Fruit fly (Drosophila melanogaster) whole organism, wandering third instar larva: ENCODE results near the gene CG3546.
A peak's percentile ranks its signal among the peaks of the same experiment; 100 is the strongest.

Experiments used
- CG32264 ChIP-seq: fragments of 200-800 bp; sonication (Bioruptor generic); optimal IDR thresholded peaks from 2 replicates; lab custom pipeline; 2016; ENCODE audit warnings: missing biosample characterization, missing genetic modification characterization
- CG9705 ChIP-seq: fragments of 200-800 bp; sonication (Bioruptor generic); optimal IDR thresholded peaks from 2 replicates; lab custom pipeline; 2018; ENCODE audit warnings: missing biosample characterization, mild to moderate bottlenecking, missing genetic modification characterization
- CrebA ChIP-seq: fragments of 200-800 bp; sonication (Bioruptor generic); optimal IDR thresholded peaks from 2 replicates; lab custom pipeline; 2016; ENCODE audit warnings: missing biosample characterization, mild to moderate bottlenecking, missing genetic modification characterization, borderline replicate concordance
- Dfd ChIP-seq: fragments of >200 bp; optimal IDR thresholded peaks from 2 replicates; lab custom pipeline; 2017; ENCODE audit warnings: missing biosample characterization, missing genetic modification characterization
- Dif ChIP-seq: fragments of 200-275, 200-300 bp; sonication (Bioruptor generic); optimal IDR thresholded peaks from 2 replicates; lab custom pipeline; 2018; ENCODE audit warnings: missing biosample characterization, missing genetic modification characterization; ENCODE audit not compliant: partially characterized antibody
- GATAd ChIP-seq: sonication (Bioruptor generic); optimal IDR thresholded peaks from 2 replicates; lab custom pipeline; 2016; ENCODE audit warnings: missing biosample characterization, missing genetic modification characterization
- Hr78 ChIP-seq: fragments of >200 bp; optimal IDR thresholded peaks from 2 replicates; lab custom pipeline; 2017; ENCODE audit warnings: missing biosample characterization, missing genetic modification characterization
- Hr83 ChIP-seq: fragments of 200-300 bp; sonication (Bioruptor generic); optimal IDR thresholded peaks from 2 replicates; lab custom pipeline; 2016; ENCODE audit warnings: missing biosample characterization, mild to moderate bottlenecking, missing genetic modification characterization, moderate library complexity; ENCODE audit not compliant: poor library complexity, severe bottlenecking
- Jra ChIP-seq: sonication (Bioruptor generic); optimal IDR thresholded peaks from 2 replicates; lab custom pipeline; 2016; ENCODE audit warnings: missing biosample characterization, missing genetic modification characterization
- Mio ChIP-seq: sonication (Bioruptor generic); optimal IDR thresholded peaks from 2 replicates; lab custom pipeline; 2016; ENCODE audit warnings: missing biosample characterization, missing genetic modification characterization
- Myc ChIP-seq: fragments of >200 bp; optimal IDR thresholded peaks from 2 replicates; lab custom pipeline; 2017
- N ChIP-seq: fragments of >200 bp; optimal IDR thresholded peaks from 2 replicates; lab custom pipeline; 2018; ENCODE audit warnings: missing biosample characterization, missing external identifiers, missing genetic modification characterization
- OdsH ChIP-seq: fragments of 200-800 bp; sonication (Bioruptor generic); optimal IDR thresholded peaks from 2 replicates; lab custom pipeline; 2016; ENCODE audit warnings: missing biosample characterization, mild to moderate bottlenecking, missing genetic modification characterization
- Rel ChIP-seq, 2 experiments: fragments of 200-800 bp; sonication (Bioruptor generic) in 1 of 2; optimal IDR thresholded peaks; 2 replicates in 1 of 2; 3 replicates in 1 of 2; lab custom pipeline; 2016 to 2019; ENCODE audit warnings: mild to moderate bottlenecking in 2 of 2, missing biosample characterization in 2 of 2, missing genetic modification characterization in 2 of 2, moderate library complexity in 1 of 2
- Sp1 ChIP-seq: fragments of 200-800 bp; sonication (Bioruptor generic); optimal IDR thresholded peaks from 3 replicates; lab custom pipeline; 2019; ENCODE audit warnings: missing biosample characterization, mild to moderate bottlenecking, missing genetic modification characterization, moderate library complexity
- Vsx2 ChIP-seq: fragments of 200-300, 225-300 bp; sonication (Bioruptor generic); optimal IDR thresholded peaks from 2 replicates; lab custom pipeline; 2018; ENCODE audit warnings: missing biosample characterization, missing genetic modification characterization; ENCODE audit not compliant: partially characterized antibody
- br ChIP-seq: fragments of 200-800 bp; sonication (Bioruptor generic); optimal IDR thresholded peaks from 2 replicates; lab custom pipeline; 2016; ENCODE audit warnings: missing biosample characterization, missing genetic modification characterization
- brk ChIP-seq: fragments of 200-800 bp; sonication (Bioruptor generic); optimal IDR thresholded peaks from 2 replicates; lab custom pipeline; 2016; ENCODE audit warnings: missing biosample characterization, mild to moderate bottlenecking, missing genetic modification characterization
- dl ChIP-seq, 2 experiments: fragments of 175-275, 200-275 bp in 1 of 2; fragments of 200-275 bp in 1 of 2; sonication (Bioruptor generic); optimal IDR thresholded peaks; lab custom pipeline; 2018; ENCODE audit warnings: mild to moderate bottlenecking in 2 of 2, missing biosample characterization in 2 of 2, missing genetic modification characterization in 2 of 2, moderate library complexity in 2 of 2; ENCODE audit not compliant: partially characterized antibody in 2 of 2, insufficient read depth in 1 of 2
- dmrt93B ChIP-seq: fragments of 200-800 bp; sonication (Bioruptor generic); optimal IDR thresholded peaks from 2 replicates; lab custom pipeline; 2018; ENCODE audit warnings: missing biosample characterization, mild to moderate bottlenecking, missing genetic modification characterization
- foxo ChIP-seq, 2 experiments: fragments of 200-800 bp; sonication (Bioruptor generic); optimal IDR thresholded peaks; 2 replicates in 1 of 2; 3 replicates in 1 of 2; lab custom pipeline; 2016 to 2017; ENCODE audit warnings: missing biosample characterization in 2 of 2, missing genetic modification characterization in 2 of 2
- h ChIP-seq: fragments of 200-800 bp; sonication (Bioruptor generic); optimal IDR thresholded peaks from 3 replicates; lab custom pipeline; 2016; ENCODE audit warnings: missing biosample characterization, mild to moderate bottlenecking, missing genetic modification characterization
- psq ChIP-seq: fragments of 200-800 bp; sonication (Bioruptor generic); optimal IDR thresholded peaks from 3 replicates; lab custom pipeline; 2017; ENCODE audit warnings: missing biosample characterization, mild to moderate bottlenecking, missing genetic modification characterization, moderate library complexity
- tai ChIP-seq: sonication (Bioruptor generic); optimal IDR thresholded peaks from 2 replicates; lab custom pipeline; 2016; ENCODE audit warnings: missing biosample characterization, missing genetic modification characterization
- woc ChIP-seq: sonication (Bioruptor generic); optimal IDR thresholded peaks from 2 replicates; lab custom pipeline; 2016; ENCODE audit warnings: missing biosample characterization, mild to moderate bottlenecking, missing genetic modification characterization

The CG3546 gene

DNA sequence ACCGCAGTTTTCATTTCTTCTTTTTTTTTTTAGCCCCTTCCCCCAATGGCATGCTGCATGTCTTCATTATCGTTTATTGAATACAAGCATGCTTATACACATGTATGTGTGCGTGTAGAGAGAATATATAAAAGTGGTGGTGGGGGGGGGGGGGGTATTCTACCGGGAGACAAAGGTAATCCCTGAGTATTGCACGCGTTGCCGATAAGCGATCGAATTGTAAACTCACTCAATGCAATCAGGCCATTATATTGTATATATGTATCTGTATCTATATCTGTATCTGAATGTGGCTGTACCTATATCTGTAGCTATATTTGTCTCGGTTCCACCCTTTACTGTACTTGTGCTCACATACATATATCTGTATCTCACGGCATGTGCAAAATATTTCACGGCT lies 34.4 kb downstream of the CG3546 start:
- TF ChIP-seq dl (GFP tag; optimal IDR thresholded peaks at IDR 0.05; lab: Kevin White, UChicago; ENCODE audit: insufficient read depth in 1 of 2, partially characterized antibody in 2 of 2) (no peak), Rel (GFP tag; optimal IDR thresholded peaks at IDR 0.05; lab: Kevin White, UChicago) (no peak), Rel (tag; optimal IDR thresholded peaks at IDR 0.05; lab: Kevin White, UChicago) (peak; percentile 53)

dm6 chrX:4596467-4597183 lies 38.8 kb downstream of the CG3546 start:
- TF ChIP-seq psq (peak; percentile 12), tai (GFP tag; lab: Kevin White, UChicago) (no peak), Myc (lab: Kevin White, UChicago) (no peak), GATAd (GFP tag; lab: Kevin White, UChicago) (no peak)

DNA sequence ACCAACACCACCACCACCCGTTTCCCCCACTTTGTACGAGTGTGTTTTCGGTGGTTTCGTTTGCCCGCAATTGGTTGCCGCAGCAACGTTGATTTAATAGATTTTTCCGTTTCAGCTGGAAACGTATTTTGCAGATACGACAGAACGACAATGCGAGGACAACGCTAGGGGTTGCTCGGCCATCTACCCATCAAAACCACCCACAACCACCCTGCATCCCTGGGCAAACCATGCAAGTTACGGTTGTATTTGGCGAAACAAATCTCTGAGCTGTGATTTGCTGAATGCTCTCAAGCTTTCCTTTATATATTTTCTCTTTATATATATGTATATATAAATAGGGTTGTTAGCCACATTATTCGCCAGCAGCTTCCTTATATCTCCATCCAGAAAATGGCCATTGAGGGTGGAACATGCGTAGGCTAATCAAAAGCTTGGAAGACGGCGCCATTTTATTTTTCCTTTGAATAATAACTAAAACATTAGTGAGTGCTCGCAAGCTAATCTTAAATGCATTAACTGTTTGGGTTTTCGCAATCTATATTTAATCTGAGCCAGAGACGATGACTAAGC lies 42.1 kb downstream of the CG3546 start:
- TF ChIP-seq woc (GFP tag; lab: Kevin White, UChicago), result no peak
- no peak for TF ChIP-seq Hr83 (GFP tag; lab: Kevin White, UChicago)
- TF ChIP-seq dmrt93B, result no peak

dm6 chrX:4604107-4604506 lies 46.2 kb downstream of the CG3546 start:
- no peak for TF ChIP-seq brk
- TF ChIP-seq CG9705 (GFP tag; lab: Kevin White, UChicago), result no peak
- peak; percentile 17 for TF ChIP-seq OdsH
- TF ChIP-seq foxo (GFP tag; optimal IDR thresholded peaks at IDR 0.05; lab: Kevin White, UChicago), result peak in 1 of 2 experiments; percentile 26
- peak; percentile 38 for TF ChIP-seq h
- no peak for TF ChIP-seq Vsx2 (GFP tag; lab: Kevin White, UChicago)
- no peak for TF ChIP-seq Rel (GFP tag; optimal IDR thresholded peaks at IDR 0.05; lab: Kevin White, UChicago)
- peak; percentile 58 for TF ChIP-seq Rel (tag; optimal IDR thresholded peaks at IDR 0.05; lab: Kevin White, UChicago)

DNA sequence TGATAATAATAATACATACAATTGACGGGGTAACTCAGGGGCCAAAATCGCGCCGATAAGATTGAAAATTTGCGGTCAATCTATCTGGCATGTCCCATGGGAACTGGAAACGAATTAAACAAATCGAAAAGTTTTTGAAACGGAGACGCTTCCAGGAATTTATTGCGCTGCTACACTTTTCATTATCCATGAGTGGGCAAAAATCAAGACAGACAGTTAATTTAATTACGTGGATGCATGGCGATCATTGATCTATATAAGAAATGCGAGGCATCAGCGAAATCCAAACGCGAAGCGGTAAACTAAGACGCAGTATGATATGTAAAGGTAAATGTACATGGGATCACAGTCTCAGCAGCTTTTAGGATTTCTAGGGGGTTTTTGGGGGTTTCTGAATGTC lies 46.7 kb downstream of the CG3546 start:
- no peak for TF ChIP-seq Rel (GFP tag; optimal IDR thresholded peaks at IDR 0.05; lab: Kevin White, UChicago)
- TF ChIP-seq Rel (tag; optimal IDR thresholded peaks at IDR 0.05; lab: Kevin White, UChicago), result no peak
- TF ChIP-seq Dif (GFP tag; lab: Kevin White, UChicago), result no peak
- no peak for TF ChIP-seq Jra (GFP tag; lab: Kevin White, UChicago)
- TF ChIP-seq foxo (GFP tag; optimal IDR thresholded peaks at IDR 0.05; lab: Kevin White, UChicago), result no peak
- no peak for TF ChIP-seq Hr83 (GFP tag; lab: Kevin White, UChicago)
- no peak for TF ChIP-seq woc (GFP tag; lab: Kevin White, UChicago)

- TF ChIP-seq CrebA (GFP tag; lab: Kevin White, UChicago) (no peak), OdsH (no peak), Vsx2 (GFP tag; lab: Kevin White, UChicago) (no peak), Myc (lab: Kevin White, UChicago) (no peak), br (GFP tag; lab: Kevin White, UChicago) (no peak), N (no peak), CG32264 (GFP tag; lab: Kevin White, UChicago) (no peak), Mio (GFP tag; lab: Kevin White, UChicago) (no peak), brk (no peak), Hr78 (GFP tag; lab: Kevin White, UChicago) (no peak), Jra (GFP tag; lab: Kevin White, UChicago) (no peak), Dfd (GFP tag; lab: Kevin White, UChicago) (no peak), CG9705 (GFP tag; lab: Kevin White, UChicago) (no peak), h (no peak), Sp1 (GFP tag; lab: Kevin White, UChicago) (no peak), dl (GFP tag; optimal IDR thresholded peaks at IDR 0.05; lab: Kevin White, UChicago; ENCODE audit: insufficient read depth in 1 of 2, partially characterized antibody in 2 of 2) (no peak)
These were observed 47.4 kb downstream of the CG3546 start for dm6 chrX:4605313-4605712.
